Worm (Caenorhabditis elegans): Measurements from ENCODE around the gene Y38H6C.13.

- TF ChIP-seq madf-2 (tag; optimal IDR thresholded peaks at IDR 0.05) (no peak), elt-4 (tag; optimal IDR thresholded peaks at IDR 0.05) (no peak), sox-4 (tag; optimal IDR thresholded peaks at IDR 0.05) (no peak), unc-86 (tag; optimal IDR thresholded peaks at IDR 0.05) (no peak), pha-4 (tag; optimal IDR thresholded peaks at IDR 0.05) (no peak), pros-1 (tag; optimal IDR thresholded peaks at IDR 0.05) (no peak), ama-1 (optimal IDR thresholded peaks at IDR 0.05) (no peak), hlh-30 (tag; optimal IDR thresholded peaks at IDR 0.05; ENCODE audit: insufficient read depth) (no peak), ttx-3 (tag; optimal IDR thresholded peaks at IDR 0.05) (no peak), rnt-1 (tag; optimal IDR thresholded peaks at IDR 0.05) (no peak)
Measured at ce11 chrV:20527493-20527892, at the start of gene Y38H6C.13.
